Worm (Caenorhabditis elegans) whole organism, L4 larva: ENCODE results near the gene lurp-3.
A peak's percentile ranks its signal among the peaks of the same experiment; 100 is the strongest.

Experiments
- F26F4.8 ChIP-seq: fragments of 200-800 bp; sonication (Bioruptor generic); conservative IDR thresholded peaks from 2 replicates; pipeline ENCODE4 v1.3.6; 2022; ENCODE audit warnings: missing genetic modification characterization, missing compliant biosample characterization
- F37D6.2 ChIP-seq: sonication (generic microtip); optimal IDR thresholded peaks from 2 replicates; lab custom pipeline; 2016; ENCODE audit warnings: mild to moderate bottlenecking, missing genetic modification characterization, missing compliant biosample characterization
- F44E2.7 ChIP-seq: fragments of 200-800 bp; sonication (Bioruptor generic); IDR thresholded peaks from 2 replicates; pipeline ENCODE4 v2.1.2; 2022; ENCODE audit warnings: missing genetic modification characterization, missing compliant biosample characterization
- T26A8.4 ChIP-seq: fragments of 200-800 bp; sonication (Bioruptor generic); IDR thresholded peaks from 2 replicates; pipeline ENCODE4 v1.3.6; 2022; ENCODE audit warnings: missing genetic modification characterization, missing compliant biosample characterization
- Y48G9A.11 ChIP-seq: fragments of 200-800 bp; sonication (Bioruptor generic); IDR thresholded peaks from 2 replicates; pipeline ENCODE4 v1.3.6; 2022; ENCODE audit warnings: missing genetic modification reagents, missing genetic modification characterization, missing compliant biosample characterization
- Y5F2A.4 ChIP-seq: fragments of 200-800 bp; sonication (Bioruptor generic); optimal IDR thresholded peaks from 2 replicates; lab custom pipeline; 2018; ENCODE audit warnings: mild to moderate bottlenecking, missing genetic modification characterization, missing compliant biosample characterization
- Y75B8A.6 ChIP-seq: fragments of 200-800 bp; sonication (Bioruptor generic); IDR thresholded peaks from 2 replicates; pipeline ENCODE4 v1.3.6; 2022; ENCODE audit warnings: missing genetic modification reagents, missing genetic modification characterization, missing compliant biosample characterization
- ZK546.5 ChIP-seq, 2 experiments: sonication (generic microtip); optimal IDR thresholded peaks; 2 replicates each; lab custom pipeline; 2017; ENCODE audit warnings: missing biosample characterization in 2 of 2, missing genetic modification characterization in 2 of 2
- aha-1 ChIP-seq: fragments of 150-350 bp; peaks from one replicate; lab custom pipeline; 2014; ENCODE audit warnings: missing biosample characterization, missing genetic modification characterization
- aly-2 ChIP-seq: sonication (generic microtip); optimal IDR thresholded peaks from 2 replicates; lab custom pipeline; 2018; ENCODE audit warnings: missing biosample characterization, missing genetic modification characterization
- ama-1 ChIP-seq: fragments of 150-350 bp; optimal IDR thresholded peaks from 2 replicates; lab custom pipeline; 2014; ENCODE audit warnings: inconsistent platforms, mixed read lengths
- arid-1 ChIP-seq: fragments of 200-800 bp; sonication (Bioruptor generic); conservative IDR thresholded peaks from 2 replicates; pipeline ENCODE4 v1.3.6; 2022; ENCODE audit warnings: missing genetic modification reagents, missing genetic modification characterization, missing compliant biosample characterization
- ceh-32 ChIP-seq: sonication (generic microtip); optimal IDR thresholded peaks from 2 replicates; lab custom pipeline; 2016; ENCODE audit warnings: mild to moderate bottlenecking, missing genetic modification characterization, missing compliant biosample characterization; ENCODE audit not compliant: poor library complexity
- ceh-44 ChIP-seq: fragments of 200-800 bp; sonication (Bioruptor generic); IDR thresholded peaks from 2 replicates; pipeline ENCODE4 v1.3.6; 2022; ENCODE audit warnings: missing genetic modification reagents, missing genetic modification characterization, missing compliant biosample characterization
- ces-1 ChIP-seq: fragments of 150-350 bp; sonication (generic microtip); optimal IDR thresholded peaks from 4 replicates; lab custom pipeline; 2014; ENCODE audit warnings: missing biosample characterization, missing genetic modification reagents, missing genetic modification characterization
- ctbp-1 ChIP-seq: fragments of 200-800 bp; sonication (Bioruptor generic); IDR thresholded peaks from 2 replicates; pipeline ENCODE4 v1.3.6; 2022; ENCODE audit warnings: missing genetic modification reagents, missing genetic modification characterization, missing compliant biosample characterization
- dmd-6 ChIP-seq: fragments of 200-800 bp; sonication (Bioruptor generic); IDR thresholded peaks from 2 replicates; pipeline ENCODE4 v1.3.6; 2022; ENCODE audit warnings: missing genetic modification reagents, missing genetic modification characterization, missing compliant biosample characterization
- dmd-8 ChIP-seq: fragments of 200-800 bp; sonication (Bioruptor generic); IDR thresholded peaks from 2 replicates; pipeline ENCODE4 v1.3.6; 2022; ENCODE audit warnings: missing genetic modification characterization, missing compliant biosample characterization
- duxl-1 ChIP-seq: sonication (generic microtip); optimal IDR thresholded peaks from 2 replicates; lab custom pipeline; 2016; ENCODE audit warnings: mild to moderate bottlenecking, missing genetic modification characterization, moderate library complexity, missing compliant biosample characterization; ENCODE audit not compliant: poor library complexity
- dve-1 ChIP-seq: sonication (generic microtip); optimal IDR thresholded peaks from 2 replicates; lab custom pipeline; 2017; ENCODE audit warnings: antibody characterized with exemption, mild to moderate bottlenecking, missing genetic modification characterization, missing compliant biosample characterization; ENCODE audit not compliant: insufficient read depth
- egl-27 ChIP-seq: sonication (generic microtip); optimal IDR thresholded peaks from 3 replicates; lab custom pipeline; 2017; ENCODE audit warnings: missing biosample characterization, missing genetic modification reagents, missing genetic modification characterization
- gei-8 ChIP-seq: fragments of 200-800 bp; sonication (Bioruptor generic); optimal IDR thresholded peaks from 2 replicates; lab custom pipeline; 2018; ENCODE audit warnings: mild to moderate bottlenecking, missing genetic modification characterization, missing compliant biosample characterization
- hif-1 ChIP-seq, 2 experiments: sonication (generic microtip); optimal IDR thresholded peaks; 2 replicates each; lab custom pipeline; 2016 to 2017; ENCODE audit warnings: missing compliant biosample characterization in 2 of 2, missing genetic modification characterization in 2 of 2, missing genetic modification reagents in 2 of 2, missing genotype in 2 of 2, mild to moderate bottlenecking in 1 of 2
- hlh-11 ChIP-seq: fragments of 200-800 bp; sonication (Bioruptor generic); optimal IDR thresholded peaks from 2 replicates; lab custom pipeline; 2018; ENCODE audit warnings: mild to moderate bottlenecking, missing genetic modification characterization, missing compliant biosample characterization
- hlh-30 ChIP-seq: sonication (generic microtip); optimal IDR thresholded peaks from 2 replicates; lab custom pipeline; 2017; ENCODE audit warnings: antibody characterized with exemption, mild to moderate bottlenecking, missing genetic modification characterization, missing compliant biosample characterization; ENCODE audit not compliant: insufficient read depth
- hmg-1.1 ChIP-seq: fragments of 200-800 bp; sonication (Bioruptor generic); IDR thresholded peaks from 2 replicates; pipeline ENCODE4 v1.3.6; 2022; ENCODE audit warnings: missing genetic modification reagents, missing genetic modification characterization, missing compliant biosample characterization
- jun-1 ChIP-seq: fragments of 150-350 bp; optimal IDR thresholded peaks from 2 replicates; lab custom pipeline; 2014; ENCODE audit warnings: missing biosample characterization, missing genetic modification reagents, missing genetic modification characterization
- lim-7 ChIP-seq: fragments of 200-800 bp; sonication (Bioruptor generic); IDR thresholded peaks from 2 replicates; pipeline ENCODE4 v1.3.6; 2022; ENCODE audit warnings: missing genetic modification characterization, missing compliant biosample characterization
- lin-1 ChIP-seq: fragments of 200-800 bp; sonication (Bioruptor generic); IDR thresholded peaks from 2 replicates; pipeline ENCODE4 v1.3.6; 2022; ENCODE audit warnings: missing genetic modification reagents, missing genetic modification characterization, missing compliant biosample characterization
- lin-15B ChIP-seq: fragments of 150-350 bp; sonication (generic microtip); optimal IDR thresholded peaks from 3 replicates; lab custom pipeline; 2014; ENCODE audit warnings: missing biosample characterization, missing genetic modification characterization
- lin-39 ChIP-seq: fragments of 150-350 bp; optimal IDR thresholded peaks from 2 replicates; lab custom pipeline; 2014; ENCODE audit warnings: missing biosample characterization, missing genetic modification reagents, missing genetic modification characterization
- lir-3 ChIP-seq: sonication (generic microtip); optimal IDR thresholded peaks from 2 replicates; lab custom pipeline; 2016; ENCODE audit warnings: mild to moderate bottlenecking, missing genetic modification characterization, missing compliant biosample characterization
- madf-5 ChIP-seq, 2 experiments: fragments of 200-800 bp; sonication (Bioruptor generic); IDR thresholded peaks; 2 replicates each; pipeline ENCODE4 v1.3.6; 2022; ENCODE audit warnings: missing compliant biosample characterization in 2 of 2, missing genetic modification characterization in 2 of 2
- mdl-1 ChIP-seq, 2 experiments: fragments of 150-350 bp in 1 of 2; sonication (generic microtip) in 1 of 2; optimal IDR thresholded peaks; 2 replicates each; lab custom pipeline; 2014 to 2017; ENCODE audit warnings: missing biosample characterization in 2 of 2, missing genetic modification characterization in 2 of 2
- mxl-2 ChIP-seq: fragments of 200-800 bp; sonication (Bioruptor generic); conservative IDR thresholded peaks from 2 replicates; pipeline ENCODE4 v1.3.6; 2022; ENCODE audit warnings: missing genetic modification reagents, missing genetic modification characterization, missing compliant biosample characterization
- nhr-11 ChIP-seq: fragments of 150-350 bp; optimal IDR thresholded peaks from 2 replicates; lab custom pipeline; 2014; ENCODE audit warnings: missing biosample characterization, missing genetic modification characterization
- nhr-111 ChIP-seq: fragments of 200-800 bp; sonication (Bioruptor generic); optimal IDR thresholded peaks from 2 replicates; lab custom pipeline; 2018; ENCODE audit warnings: mild to moderate bottlenecking, missing genetic modification characterization, missing compliant biosample characterization
- nhr-237 ChIP-seq: sonication (generic microtip); optimal IDR thresholded peaks from 2 replicates; lab custom pipeline; 2017; ENCODE audit warnings: missing biosample characterization, missing genetic modification characterization
- nhr-25 ChIP-seq: sonication (generic microtip); optimal IDR thresholded peaks from 2 replicates; lab custom pipeline; 2017; ENCODE audit warnings: missing genetic modification characterization, mild to moderate bottlenecking, missing compliant biosample characterization, antibody characterized with exemption, moderate library complexity, borderline replicate concordance; ENCODE audit not compliant: insufficient read depth
- nhr-42 ChIP-seq: fragments of 200-800 bp; sonication (Bioruptor generic); IDR thresholded peaks from 2 replicates; pipeline ENCODE4 v1.3.6; 2022; ENCODE audit warnings: missing genetic modification characterization, missing compliant biosample characterization
- nhr-48 ChIP-seq: sonication (generic microtip); optimal IDR thresholded peaks from 2 replicates; lab custom pipeline; 2016; ENCODE audit warnings: mild to moderate bottlenecking, missing genetic modification characterization, missing compliant biosample characterization
- nhr-6 ChIP-seq: fragments of 150-350 bp; optimal IDR thresholded peaks from 2 replicates; lab custom pipeline; 2014; ENCODE audit warnings: missing biosample characterization, missing genetic modification characterization
- nhr-77 ChIP-seq: fragments of 150-350 bp; optimal IDR thresholded peaks from 2 replicates; lab custom pipeline; 2014; ENCODE audit warnings: missing biosample characterization, missing genetic modification characterization
- rbr-2 ChIP-seq: sonication (generic microtip); optimal IDR thresholded peaks from 2 replicates; lab custom pipeline; 2016; ENCODE audit warnings: missing genotype, missing genetic modification characterization, missing compliant biosample characterization
- sdz-12 ChIP-seq: fragments of 200-800 bp; sonication (Bioruptor generic); optimal IDR thresholded peaks from 2 replicates; lab custom pipeline; 2018; ENCODE audit warnings: mild to moderate bottlenecking, missing genetic modification characterization, missing compliant biosample characterization
- snpc-4 ChIP-seq: fragments of 150-350 bp; optimal IDR thresholded peaks from 2 replicates; lab custom pipeline; 2014; ENCODE audit warnings: missing biosample characterization, missing genetic modification characterization
- spr-3 ChIP-seq: fragments of 200-800 bp; sonication (Bioruptor generic); optimal IDR thresholded peaks from 2 replicates; lab custom pipeline; 2018; ENCODE audit warnings: mild to moderate bottlenecking, missing genetic modification characterization, missing compliant biosample characterization
- tag-97 ChIP-seq: fragments of 200-800 bp; sonication (Bioruptor generic); IDR thresholded peaks from 2 replicates; pipeline ENCODE4 v1.3.6; 2022; ENCODE audit warnings: missing genetic modification characterization, missing compliant biosample characterization
- tra-1 ChIP-seq: fragments of 200-800 bp; sonication (Bioruptor generic); IDR thresholded peaks from 2 replicates; pipeline ENCODE4 v1.3.6; 2022; ENCODE audit warnings: missing genetic modification reagents, missing genetic modification characterization, missing compliant biosample characterization
- vab-7 ChIP-seq: fragments of 200-800 bp; sonication (Bioruptor generic); IDR thresholded peaks from 2 replicates; pipeline ENCODE4 v1.3.6; 2022; ENCODE audit warnings: missing genetic modification reagents, missing genetic modification characterization, missing compliant biosample characterization
- zfp-3 ChIP-seq: fragments of 200-800 bp; sonication (Bioruptor generic); conservative IDR thresholded peaks from 2 replicates; pipeline ENCODE4 v1.3.6; 2022; ENCODE audit warnings: missing genetic modification reagents, missing genetic modification characterization, missing compliant biosample characterization

lurp-3 gene

ce11 chrV:13462974-13463373 is 7.4 kb downstream of the lurp-3 start, which contains the start of gene frm-10 (continued):
- TF ChIP-seq lin-15B = no peak
- TF ChIP-seq nhr-237 (tag; lab: Kevin White, UChicago) = no peak
- no peak for TF ChIP-seq sdz-12 (GFP tag; lab: Kevin White, UChicago)
- no peak for TF ChIP-seq zfp-3 (GFP tag; lab: Robert Waterston, UW)
- no peak for TF ChIP-seq madf-5 (GFP tag; IDR thresholded peaks at IDR 0.05; lab: Robert Waterston, UW)
- TF ChIP-seq nhr-6 (tag; lab: Kevin White, UChicago) = peak; percentile 88
- TF ChIP-seq mxl-2 (GFP tag; lab: Robert Waterston, UW) = no peak
- no peak for TF ChIP-seq lir-3 (tag; lab: Kevin White, UChicago)
- peak in 1 of 2 experiments; percentile 76 for TF ChIP-seq hif-1 (tag; optimal IDR thresholded peaks at IDR 0.05; lab: Kevin White, UChicago)
- TF ChIP-seq T26A8.4 = peak; percentile 37; the same call in 1 of the 2 replicates
- TF ChIP-seq snpc-4 (tag; lab: Kevin White, UChicago) = no peak
- peak; percentile 69; the same call in 1 of the 2 replicates for TF ChIP-seq lin-1
- TF ChIP-seq dmd-6 (GFP tag; lab: Robert Waterston, UW) = peak; percentile 84
- no peak for TF ChIP-seq F44E2.7 (GFP tag; lab: Robert Waterston, UW)
- TF ChIP-seq nhr-111 (GFP tag; lab: Kevin White, UChicago) = no peak
- no peak for TF ChIP-seq nhr-42
- no peak for TF ChIP-seq ces-1 (GFP tag; lab: Kevin White, UChicago)
- TF ChIP-seq nhr-77 (tag; lab: Kevin White, UChicago) = peak; percentile 36
- TF ChIP-seq aha-1 (tag; lab: Kevin White, UChicago) = no peak
- peak; percentile 28 for TF ChIP-seq jun-1 (tag; lab: Kevin White, UChicago)
- no peak for TF ChIP-seq duxl-1 (tag; lab: Kevin White, UChicago)
- TF ChIP-seq egl-27 (tag; lab: Kevin White, UChicago) = no peak
- no peak for TF ChIP-seq ceh-44
- TF ChIP-seq nhr-11 (tag; lab: Kevin White, UChicago) = peak; percentile 45
- peak; percentile 93 for TF ChIP-seq dve-1 (tag; lab: Kevin White, UChicago)
- TF ChIP-seq tra-1 (GFP tag; lab: Robert Waterston, UW) = 0 out of 2 replicates have a peak, but pooled peaks have one; percentile 48
- TF ChIP-seq vab-7 = no peak
- TF ChIP-seq spr-3 (GFP tag; lab: Kevin White, UChicago) = no peak
- TF ChIP-seq nhr-25 (tag; lab: Kevin White, UChicago) = no peak
- TF ChIP-seq ctbp-1 (GFP tag; lab: Robert Waterston, UW) = no peak
- no peak for TF ChIP-seq tag-97 (GFP tag; lab: Robert Waterston, UW)
- 0 out of 2 replicates have a peak, but pooled peaks have one; percentile 31 for TF ChIP-seq Y75B8A.6 (GFP tag; lab: Robert Waterston, UW)
- no peak for TF ChIP-seq ceh-32 (tag; lab: Kevin White, UChicago)
- TF ChIP-seq hmg-1.1 (GFP tag; lab: Robert Waterston, UW) = peak; percentile 66; the same call in 1 of the 2 replicates
- TF ChIP-seq aly-2 = no peak
- TF ChIP-seq Y5F2A.4 (GFP tag; lab: Kevin White, UChicago) = no peak
- TF ChIP-seq Y48G9A.11 (GFP tag; lab: Robert Waterston, UW) = no peak
- TF ChIP-seq arid-1 = 0 out of 2 replicates have a peak, but pooled peaks have one; percentile 28
- peak; percentile 41 for TF ChIP-seq rbr-2 (tag; lab: Kevin White, UChicago)
- no peak for TF ChIP-seq F37D6.2
- peak; percentile 92 for TF ChIP-seq hlh-11 (tag; lab: Kevin White, UChicago)
- peak in 1 of 2 experiments; percentile 75 for TF ChIP-seq mdl-1 (tag; optimal IDR thresholded peaks at IDR 0.05; lab: Kevin White, UChicago)
- peak; percentile 77 for TF ChIP-seq nhr-48 (tag; lab: Kevin White, UChicago)
- TF ChIP-seq dmd-8 (GFP tag; lab: Robert Waterston, UW) = no peak
- no peak for TF ChIP-seq F26F4.8 (GFP tag; lab: Robert Waterston, UW)
- TF ChIP-seq gei-8 (GFP tag; lab: Kevin White, UChicago) = no peak
- no peak for TF ChIP-seq lin-39
- peak; percentile 97 for TF ChIP-seq hlh-30 (tag; lab: Kevin White, UChicago)
- no peak for TF ChIP-seq lim-7
- TF ChIP-seq ama-1 (lab: Kevin White, UChicago) = no peak
- TF ChIP-seq ZK546.5 (tag; optimal IDR thresholded peaks at IDR 0.05; lab: Kevin White, UChicago) = no peak
